Worm (Caenorhabditis elegans) whole organism, L4 larva: ENCODE results near the gene faah-2.

Source experiments
- F49E8.2 ChIP-seq: sonication (generic microtip); optimal IDR thresholded peaks from 2 replicates; lab custom pipeline; 2016; ENCODE audit warnings: missing compliant biosample characterization, mild to moderate bottlenecking, missing genetic modification characterization, borderline replicate concordance
- R02D3.7 ChIP-seq: fragments of 150-350 bp; sonication (generic microtip); optimal IDR thresholded peaks from 3 replicates; lab custom pipeline; 2014; ENCODE audit warnings: missing biosample characterization, missing genetic modification characterization
- T20F7.1 ChIP-seq: fragments of 200-800 bp; sonication (Bioruptor generic); optimal IDR thresholded peaks from 2 replicates; lab custom pipeline; 2018; ENCODE audit warnings: mild to moderate bottlenecking, missing genetic modification characterization, missing compliant biosample characterization
- T26A8.4 ChIP-seq: fragments of 200-800 bp; sonication (Bioruptor generic); IDR thresholded peaks from 2 replicates; pipeline ENCODE4 v1.3.6; 2022; ENCODE audit warnings: missing genetic modification characterization, missing compliant biosample characterization
- Y5F2A.4 ChIP-seq: fragments of 200-800 bp; sonication (Bioruptor generic); optimal IDR thresholded peaks from 2 replicates; lab custom pipeline; 2018; ENCODE audit warnings: mild to moderate bottlenecking, missing genetic modification characterization, missing compliant biosample characterization
- ZK546.5 ChIP-seq, 2 experiments: sonication (generic microtip); optimal IDR thresholded peaks; 2 replicates each; lab custom pipeline; 2017; ENCODE audit warnings: missing biosample characterization in 2 of 2, missing genetic modification characterization in 2 of 2
- aha-1 ChIP-seq: fragments of 150-350 bp; peaks from one replicate; lab custom pipeline; 2014; ENCODE audit warnings: missing biosample characterization, missing genetic modification characterization
- attf-4 ChIP-seq: sonication (generic microtip); optimal IDR thresholded peaks from 3 replicates; lab custom pipeline; 2017; ENCODE audit warnings: missing biosample characterization, missing genetic modification characterization
- ceh-20 ChIP-seq: fragments of 200-800 bp; sonication (Bioruptor generic); IDR thresholded peaks from 2 replicates; pipeline ENCODE4 v1.3.6; 2022; ENCODE audit warnings: missing genetic modification reagents, missing genetic modification characterization, missing compliant biosample characterization
- ceh-28 ChIP-seq: fragments of 150-350 bp; optimal IDR thresholded peaks from 2 replicates; lab custom pipeline; 2014; ENCODE audit warnings: missing biosample characterization, missing genetic modification reagents, missing genetic modification characterization
- cey-2 ChIP-seq: sonication (generic microtip); optimal IDR thresholded peaks from 3 replicates; lab custom pipeline; 2017; ENCODE audit warnings: missing genetic modification characterization, mild to moderate bottlenecking, missing compliant biosample characterization, antibody characterized with exemption, borderline replicate concordance; ENCODE audit not compliant: insufficient read depth
- daf-16 ChIP-seq, 3 experiments: sonication (generic microtip); optimal IDR thresholded peaks; 2 replicates each; lab custom pipeline; 2016 to 2017; ENCODE audit warnings: missing genetic modification characterization in 3 of 3, missing genetic modification reagents in 3 of 3, mild to moderate bottlenecking in 2 of 3, missing compliant biosample characterization in 2 of 3, missing biosample characterization in 1 of 3, moderate library complexity in 1 of 3
- daf-8 ChIP-seq: fragments of 200-800 bp; sonication (Bioruptor generic); IDR thresholded peaks from 2 replicates; pipeline ENCODE4 v1.3.6; 2022; ENCODE audit warnings: missing genetic modification characterization, missing compliant biosample characterization
- dmd-9 ChIP-seq: fragments of 200-800 bp; sonication (Bioruptor generic); IDR thresholded peaks from 2 replicates; pipeline ENCODE4 v1.3.6; 2022; ENCODE audit warnings: missing genetic modification reagents, missing genetic modification characterization, missing compliant biosample characterization
- dve-1 ChIP-seq: sonication (generic microtip); optimal IDR thresholded peaks from 2 replicates; lab custom pipeline; 2017; ENCODE audit warnings: antibody characterized with exemption, mild to moderate bottlenecking, missing genetic modification characterization, missing compliant biosample characterization; ENCODE audit not compliant: insufficient read depth
- egl-27 ChIP-seq: sonication (generic microtip); optimal IDR thresholded peaks from 3 replicates; lab custom pipeline; 2017; ENCODE audit warnings: missing biosample characterization, missing genetic modification reagents, missing genetic modification characterization
- gei-8 ChIP-seq: fragments of 200-800 bp; sonication (Bioruptor generic); optimal IDR thresholded peaks from 2 replicates; lab custom pipeline; 2018; ENCODE audit warnings: mild to moderate bottlenecking, missing genetic modification characterization, missing compliant biosample characterization
- hif-1 ChIP-seq, 2 experiments: sonication (generic microtip); optimal IDR thresholded peaks; 2 replicates each; lab custom pipeline; 2016 to 2017; ENCODE audit warnings: missing compliant biosample characterization in 2 of 2, missing genetic modification characterization in 2 of 2, missing genetic modification reagents in 2 of 2, missing genotype in 2 of 2, mild to moderate bottlenecking in 1 of 2
- hlh-11 ChIP-seq: fragments of 200-800 bp; sonication (Bioruptor generic); optimal IDR thresholded peaks from 2 replicates; lab custom pipeline; 2018; ENCODE audit warnings: mild to moderate bottlenecking, missing genetic modification characterization, missing compliant biosample characterization
- hlh-30 ChIP-seq: sonication (generic microtip); optimal IDR thresholded peaks from 2 replicates; lab custom pipeline; 2017; ENCODE audit warnings: antibody characterized with exemption, mild to moderate bottlenecking, missing genetic modification characterization, missing compliant biosample characterization; ENCODE audit not compliant: insufficient read depth
- hmg-1.1 ChIP-seq: fragments of 200-800 bp; sonication (Bioruptor generic); IDR thresholded peaks from 2 replicates; pipeline ENCODE4 v1.3.6; 2022; ENCODE audit warnings: missing genetic modification reagents, missing genetic modification characterization, missing compliant biosample characterization
- lim-7 ChIP-seq: fragments of 200-800 bp; sonication (Bioruptor generic); IDR thresholded peaks from 2 replicates; pipeline ENCODE4 v1.3.6; 2022; ENCODE audit warnings: missing genetic modification characterization, missing compliant biosample characterization
- lsy-2 ChIP-seq, 2 experiments: fragments of 150-350 bp in 1 of 2; sonication (generic microtip) in 1 of 2; optimal IDR thresholded peaks; 2 replicates each; lab custom pipeline; 2014 to 2017; ENCODE audit warnings: missing biosample characterization in 2 of 2, missing genetic modification characterization in 2 of 2
- madf-9 ChIP-seq: fragments of 200-800 bp; sonication (Bioruptor generic); conservative IDR thresholded peaks from 2 replicates; pipeline ENCODE4 v1.3.6; 2022; ENCODE audit warnings: missing genetic modification reagents, missing genetic modification characterization, missing compliant biosample characterization
- mdl-1 ChIP-seq, 2 experiments: fragments of 150-350 bp in 1 of 2; sonication (generic microtip) in 1 of 2; optimal IDR thresholded peaks; 2 replicates each; lab custom pipeline; 2014 to 2017; ENCODE audit warnings: missing biosample characterization in 2 of 2, missing genetic modification characterization in 2 of 2
- mep-1 ChIP-seq: fragments of 150-350 bp; sonication (generic microtip); optimal IDR thresholded peaks from 3 replicates; lab custom pipeline; 2014; ENCODE audit warnings: missing biosample characterization, missing genetic modification characterization
- nhr-10 ChIP-seq: fragments of 150-350 bp; optimal IDR thresholded peaks from 2 replicates; lab custom pipeline; 2014; ENCODE audit warnings: missing biosample characterization, missing genetic modification characterization
- nhr-237 ChIP-seq: sonication (generic microtip); optimal IDR thresholded peaks from 2 replicates; lab custom pipeline; 2017; ENCODE audit warnings: missing biosample characterization, missing genetic modification characterization
- nhr-28 ChIP-seq: fragments of 150-350 bp; optimal IDR thresholded peaks from 2 replicates; lab custom pipeline; 2014; ENCODE audit warnings: missing biosample characterization, missing genetic modification characterization
- nhr-42 ChIP-seq: fragments of 200-800 bp; sonication (Bioruptor generic); IDR thresholded peaks from 2 replicates; pipeline ENCODE4 v1.3.6; 2022; ENCODE audit warnings: missing genetic modification characterization, missing compliant biosample characterization
- nhr-48 ChIP-seq: sonication (generic microtip); optimal IDR thresholded peaks from 2 replicates; lab custom pipeline; 2016; ENCODE audit warnings: mild to moderate bottlenecking, missing genetic modification characterization, missing compliant biosample characterization
- nhr-6 ChIP-seq: fragments of 150-350 bp; optimal IDR thresholded peaks from 2 replicates; lab custom pipeline; 2014; ENCODE audit warnings: missing biosample characterization, missing genetic modification characterization
- nhr-76 ChIP-seq: fragments of 150-350 bp; optimal IDR thresholded peaks from 2 replicates; lab custom pipeline; 2014; ENCODE audit warnings: missing biosample characterization, missing genetic modification characterization
- nhr-77 ChIP-seq: fragments of 150-350 bp; optimal IDR thresholded peaks from 2 replicates; lab custom pipeline; 2014; ENCODE audit warnings: missing biosample characterization, missing genetic modification characterization
- pqm-1 ChIP-seq: sonication (generic microtip); optimal IDR thresholded peaks from 2 replicates; lab custom pipeline; 2017; ENCODE audit warnings: missing biosample characterization, missing genetic modification characterization
- saeg-2 ChIP-seq: fragments of 200-800 bp; sonication (Bioruptor generic); IDR thresholded peaks from 2 replicates; pipeline ENCODE4 v1.3.6; 2022; ENCODE audit warnings: missing genetic modification reagents, missing genetic modification characterization, missing compliant biosample characterization
- unc-62 ChIP-seq, 3 experiments: fragments of 150-350 bp in 1 of 3; sonication (generic microtip); optimal IDR thresholded peaks in 2 of 3; peaks in 1 of 3; 1 replicate in 1 of 3; 2 replicates in 2 of 3; lab custom pipeline; 2014 to 2017; ENCODE audit warnings: missing biosample characterization in 3 of 3, missing genetic modification characterization in 3 of 3, missing genetic modification reagents in 3 of 3, missing genotype in 1 of 3
- vab-7 ChIP-seq: fragments of 200-800 bp; sonication (Bioruptor generic); IDR thresholded peaks from 2 replicates; pipeline ENCODE4 v1.3.6; 2022; ENCODE audit warnings: missing genetic modification reagents, missing genetic modification characterization, missing compliant biosample characterization
- zag-1 ChIP-seq: fragments of 150-350 bp; optimal IDR thresholded peaks from 2 replicates; lab custom pipeline; 2014; ENCODE audit warnings: missing biosample characterization, missing genetic modification characterization
- zfp-3 ChIP-seq: fragments of 200-800 bp; sonication (Bioruptor generic); conservative IDR thresholded peaks from 2 replicates; pipeline ENCODE4 v1.3.6; 2022; ENCODE audit warnings: missing genetic modification reagents, missing genetic modification characterization, missing compliant biosample characterization

The faah-2 gene

DNA sequence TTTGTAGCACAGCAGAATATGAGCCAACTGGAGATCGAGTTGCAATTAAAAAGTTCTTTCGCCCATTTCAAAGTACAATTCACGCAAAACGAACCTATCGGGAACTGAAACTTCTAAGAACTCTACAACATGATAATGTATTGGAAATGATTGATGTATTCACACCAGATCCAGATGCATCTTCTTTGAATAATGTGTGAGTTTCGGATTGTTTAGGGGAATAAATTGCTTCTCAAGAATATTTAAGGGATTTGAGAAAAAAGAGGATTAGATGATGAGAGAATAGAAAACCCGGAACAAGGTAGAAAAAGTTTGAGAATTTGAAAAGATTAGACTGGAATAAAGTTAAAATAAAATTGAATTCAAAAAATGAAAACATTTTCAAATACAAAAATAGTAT lies 7.9 kb upstream of the faah-2 start:
- TF ChIP-seq gei-8 (GFP tag; lab: Kevin White, UChicago) (no peak), aha-1 (tag; lab: Kevin White, UChicago) (peak; percentile 13), T20F7.1 (GFP tag; lab: Kevin White, UChicago) (no peak), ZK546.5 (tag; optimal IDR thresholded peaks at IDR 0.05; lab: Kevin White, UChicago) (no peak), egl-27 (no peak), nhr-237 (tag; lab: Kevin White, UChicago) (no peak), F49E8.2 (tag; lab: Kevin White, UChicago) (no peak), nhr-10 (tag; lab: Kevin White, UChicago) (no peak), daf-8 (GFP tag; lab: Robert Waterston, UW) (no peak), nhr-76 (tag; lab: Kevin White, UChicago) (no peak), zag-1 (tag; lab: Kevin White, UChicago) (no peak), dmd-9 (no peak), R02D3.7 (tag; lab: Kevin White, UChicago) (no peak), hif-1 (tag; optimal IDR thresholded peaks at IDR 0.05; lab: Kevin White, UChicago) (no peak), pqm-1 (no peak), T26A8.4 (GFP tag; lab: Robert Waterston, UW) (peak; percentile 20; the same call in 1 of the 2 replicates)

DNA sequence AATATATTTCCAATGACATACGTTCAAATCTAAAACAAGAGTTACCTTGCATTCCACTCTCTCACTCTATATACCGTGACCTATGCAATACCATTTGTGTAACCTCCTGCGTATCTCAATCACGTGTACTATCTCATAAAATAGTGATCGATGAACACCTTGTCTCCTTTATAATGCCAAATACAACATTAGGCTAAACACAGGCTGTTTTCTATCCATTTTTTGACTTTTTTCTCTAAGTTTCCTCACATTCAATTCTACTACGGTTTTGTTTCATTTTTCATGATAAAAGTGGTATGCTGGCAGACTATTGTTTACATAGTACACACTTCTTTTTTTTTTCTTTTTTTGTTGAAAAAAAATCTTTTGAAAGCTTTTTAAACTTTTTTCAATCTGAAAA lies 6.0 kb upstream of the faah-2 start:
- TF ChIP-seq pqm-1 = peak; percentile 23
- no peak for TF ChIP-seq ceh-20
- TF ChIP-seq lsy-2 (tag; optimal IDR thresholded peaks at IDR 0.05; lab: Kevin White, UChicago) = peak in 1 of 2 experiments; percentile 29
- TF ChIP-seq attf-4 (tag; lab: Kevin White, UChicago) = no peak
- TF ChIP-seq mdl-1 (tag; optimal IDR thresholded peaks at IDR 0.05; lab: Kevin White, UChicago) = peak; percentile 81 to 90
- peak; percentile 17 for TF ChIP-seq hlh-11 (tag; lab: Kevin White, UChicago)
- TF ChIP-seq saeg-2 (GFP tag; lab: Robert Waterston, UW) = no peak
- TF ChIP-seq nhr-28 (tag; lab: Kevin White, UChicago) = peak; percentile 54
- TF ChIP-seq zfp-3 (GFP tag; lab: Robert Waterston, UW) = 0 out of 2 replicates have a peak, but pooled peaks have one; percentile 21
- no peak for TF ChIP-seq hmg-1.1 (GFP tag; lab: Robert Waterston, UW)
- peak; percentile 83 for TF ChIP-seq aha-1 (tag; lab: Kevin White, UChicago)
- TF ChIP-seq daf-16 (GFP tag; optimal IDR thresholded peaks at IDR 0.05; lab: Kevin White, UChicago) = no peak
- peak; percentile 77 for TF ChIP-seq daf-16 (tag; optimal IDR thresholded peaks at IDR 0.05; lab: Kevin White, UChicago)
- peak; percentile 93 for TF ChIP-seq hlh-30 (tag; lab: Kevin White, UChicago)
- TF ChIP-seq lim-7 (GFP tag; lab: Robert Waterston, UW) = no peak
- TF ChIP-seq dve-1 (tag; lab: Kevin White, UChicago) = peak; percentile 91
- peak in 1 of 2 experiments; percentile 40 for TF ChIP-seq unc-62 (GFP tag; optimal IDR thresholded peaks at IDR 0.05 in 1 of 2; lab: Kevin White, UChicago)
- no peak for TF ChIP-seq unc-62 (tag; optimal IDR thresholded peaks at IDR 0.05; lab: Kevin White, UChicago)
- peak; percentile 38 for TF ChIP-seq mep-1 (tag; lab: Kevin White, UChicago)
- no peak for TF ChIP-seq nhr-77 (tag; lab: Kevin White, UChicago)

DNA sequence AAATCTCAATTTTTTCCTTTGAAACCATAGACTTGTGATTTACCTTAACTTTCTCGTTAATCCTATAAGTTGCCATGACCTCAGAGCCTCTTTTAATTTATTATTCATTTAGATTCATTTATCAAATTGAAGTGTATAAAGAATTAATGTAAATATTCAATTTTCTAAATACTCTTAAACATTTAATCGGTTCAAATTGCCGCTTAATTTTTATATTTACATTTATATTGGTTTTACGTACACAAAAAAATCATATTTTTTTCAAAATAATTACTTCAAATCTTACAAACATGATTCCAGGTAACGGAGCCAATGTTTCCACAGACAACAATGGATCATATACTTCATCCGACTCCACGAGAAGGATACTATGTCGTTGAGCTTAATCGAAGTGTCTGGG lies 3.8 kb upstream of the faah-2 start, which contains the start of gene pmk-1:
Gene pmk-1, plus strand, starts transcription at position 301 of the 400 bp plus-strand sequence.
- TF ChIP-seq T26A8.4 (GFP tag; lab: Robert Waterston, UW) = no peak
- no peak for TF ChIP-seq cey-2 (tag; lab: Kevin White, UChicago)
- no peak for TF ChIP-seq daf-8 (GFP tag; lab: Robert Waterston, UW)
- no peak for TF ChIP-seq nhr-237 (tag; lab: Kevin White, UChicago)
- no peak for TF ChIP-seq nhr-6 (tag; lab: Kevin White, UChicago)
- no peak for TF ChIP-seq attf-4 (tag; lab: Kevin White, UChicago)
- no peak for TF ChIP-seq zag-1 (tag; lab: Kevin White, UChicago)
- no peak for TF ChIP-seq nhr-42 (GFP tag; lab: Robert Waterston, UW)
- TF ChIP-seq madf-9 (GFP tag; lab: Robert Waterston, UW) = no peak
- no peak for TF ChIP-seq nhr-48 (tag; lab: Kevin White, UChicago)
- TF ChIP-seq aha-1 (tag; lab: Kevin White, UChicago) = no peak
- TF ChIP-seq hmg-1.1 (GFP tag; lab: Robert Waterston, UW) = no peak
- TF ChIP-seq Y5F2A.4 (GFP tag; lab: Kevin White, UChicago) = no peak
- no peak for TF ChIP-seq mep-1 (tag; lab: Kevin White, UChicago)
- TF ChIP-seq vab-7 (GFP tag; lab: Robert Waterston, UW) = no peak
- no peak for TF ChIP-seq ceh-28 (tag; lab: Kevin White, UChicago)
